Fruit fly (Drosophila melanogaster) whole organism: ENCODE data around the gene CG14286.

Experiments used
- CG8478 ChIP-seq: fragments of >200 bp; optimal IDR thresholded peaks from 2 replicates; lab custom pipeline; 2018; ENCODE audit warnings: inconsistent platforms
- Dll ChIP-seq: fragments of >200 bp; optimal IDR thresholded peaks from 2 replicates; lab custom pipeline; 2017
- EcR ChIP-seq, 2 experiments: fragments of >200 bp; optimal IDR thresholded peaks; 2 replicates each; lab custom pipeline; 2017; ENCODE audit warnings: missing biosample characterization in 2 of 2, missing genetic modification characterization in 2 of 2, missing genetic modification reagents in 2 of 2
- pan ChIP-seq: fragments of >200 bp; optimal IDR thresholded peaks from 2 replicates; lab custom pipeline; 2017
- psq ChIP-seq: fragments of >200 bp; optimal IDR thresholded peaks from 2 replicates; lab custom pipeline; 2017
- usp ChIP-seq: fragments of >200 bp; optimal IDR thresholded peaks from 2 replicates; lab custom pipeline; 2017; ENCODE audit warnings: missing biosample characterization, missing genetic modification characterization, mixed read lengths

DNA sequence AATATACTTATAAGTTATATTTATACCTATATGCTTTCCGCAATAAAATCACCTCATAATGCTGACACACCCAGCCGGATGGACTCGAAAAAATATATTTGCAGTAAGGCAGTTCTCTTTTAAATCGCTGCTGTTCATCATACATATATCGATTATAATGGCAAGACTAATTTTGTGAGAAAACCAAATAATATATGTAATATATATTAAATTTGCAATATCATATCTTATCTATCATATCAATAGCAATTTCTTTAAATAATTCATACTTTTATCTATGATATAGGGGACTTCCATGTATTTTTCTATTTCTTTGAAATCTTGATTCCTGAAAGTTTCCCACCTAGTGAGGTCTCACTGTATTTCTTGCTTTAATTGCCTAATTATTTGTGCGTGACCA, 38.7 kb downstream of the CG14286 start:
- TF ChIP-seq usp (GFP tag; lab: Kevin White, UChicago) = no peak
- no peak for TF ChIP-seq psq (lab: Kevin White, UChicago)
- no peak for TF ChIP-seq pan (lab: Kevin White, UChicago)
- no peak for TF ChIP-seq EcR (GFP tag; optimal IDR thresholded peaks at IDR 0.05; lab: Kevin White, UChicago)
- no peak for TF ChIP-seq Dll (lab: Kevin White, UChicago)
- no peak for TF ChIP-seq CG8478 (lab: Kevin White, UChicago)
